Fruit fly (Drosophila melanogaster) Kc167 (cell line): ENCODE results near the gene bora.

Source experiments
- Myc ChIP-seq: fragments of >200 bp; optimal IDR thresholded peaks from 2 replicates; lab custom pipeline; 2017; ENCODE audit warnings: missing external identifiers
- h ChIP-seq: fragments of >200 bp; optimal IDR thresholded peaks from 3 replicates; lab custom pipeline; 2018; ENCODE audit warnings: missing external identifiers
- insv ChIP-seq: fragments of >200 bp; optimal IDR thresholded peaks from 3 replicates; lab custom pipeline; 2018; ENCODE audit warnings: missing external identifiers
- psq ChIP-seq: fragments of >200 bp; optimal IDR thresholded peaks from 2 replicates; lab custom pipeline; 2017; ENCODE audit warnings: missing external identifiers
- ttk ChIP-seq: sonication (Bioruptor generic); optimal IDR thresholded peaks from 2 replicates; lab custom pipeline; 2017; ENCODE audit warnings: missing external identifiers

- TF ChIP-seq ttk (lab: Kevin White, UChicago), result no peak
- no peak for TF ChIP-seq insv (lab: Kevin White, UChicago)
- TF ChIP-seq psq (lab: Kevin White, UChicago), result no peak
- TF ChIP-seq Myc (lab: Kevin White, UChicago), result no peak
- no peak for TF ChIP-seq h
These were observed 12.4 kb downstream of the bora start for dm6 chr3L:18634792-18635471.
